Fruit fly (Drosophila melanogaster): Measurements from ENCODE around the gene CG2680.

CG2680 gene

DNA sequence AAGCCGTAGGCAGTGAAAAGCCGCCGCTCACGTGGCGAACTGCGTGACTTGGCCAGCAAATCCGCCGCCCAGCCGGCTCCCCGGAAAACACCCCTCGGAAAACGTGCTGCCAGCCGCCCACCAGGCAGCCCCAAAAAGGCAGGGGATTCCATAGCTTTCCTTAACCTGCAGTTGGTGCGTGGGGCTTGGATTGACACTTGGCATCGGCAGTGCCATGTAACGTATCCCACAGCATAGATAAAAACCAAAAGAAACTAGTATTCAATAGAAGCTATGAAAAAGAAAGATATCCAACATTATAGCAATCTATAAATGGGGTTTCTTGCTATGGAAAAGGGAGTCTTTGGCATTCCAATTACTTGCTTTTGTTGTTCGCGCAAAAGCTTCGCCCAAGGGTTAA, 22.2 kb downstream of the CG2680 start (continued):
- TF ChIP-seq grau (tag; optimal IDR thresholded peaks at IDR 0.05) (peak; percentile 6), inv (GFP tag; IDR thresholded peaks at IDR 0.05; ENCODE audit: partially characterized antibody) (no peak), Scr (GFP tag; IDR thresholded peaks at IDR 0.05; ENCODE audit: partially characterized antibody) (no peak), CG10543 (GFP tag; optimal IDR thresholded peaks at IDR 0.05) (peak; percentile 8), CG7839 (tag; optimal IDR thresholded peaks at IDR 0.05) (peak; percentile 4), B-H2 (GFP tag; optimal IDR thresholded peaks at IDR 0.05) (no peak), yki (optimal IDR thresholded peaks at IDR 0.05) (no peak), tx (GFP tag; optimal IDR thresholded peaks at IDR 0.05) (no peak), CG7357 (GFP tag; IDR thresholded peaks at IDR 0.05) (no peak), Hmx (GFP tag; optimal IDR thresholded peaks at IDR 0.05) (no peak), CG12942 (GFP tag; optimal IDR thresholded peaks at IDR 0.05) (no peak), CG8388 (GFP tag; optimal IDR thresholded peaks at IDR 0.05) (no peak), CG18599 (GFP tag; optimal IDR thresholded peaks at IDR 0.05) (peak; percentile 61), row (GFP tag; IDR thresholded peaks at IDR 0.05) (peak; percentile 65), cas (GFP tag; IDR thresholded peaks at IDR 0.05) (no peak), CG13894 (tag; optimal IDR thresholded peaks at IDR 0.05) (peak; percentile 9), Nf-YA (GFP tag; IDR thresholded peaks at IDR 0.05) (no peak), Med (GFP tag) (peak; percentile 69), sens (GFP tag) (peak; percentile 52), CG3838 (GFP tag; optimal IDR thresholded peaks at IDR 0.05) (no peak), CG32532 (GFP tag; IDR thresholded peaks at IDR 0.05) (no peak), Gsc (GFP tag; IDR thresholded peaks at IDR 0.05) (no peak), CG3726 (GFP tag; IDR thresholded peaks at IDR 0.05) (no peak)

DNA sequence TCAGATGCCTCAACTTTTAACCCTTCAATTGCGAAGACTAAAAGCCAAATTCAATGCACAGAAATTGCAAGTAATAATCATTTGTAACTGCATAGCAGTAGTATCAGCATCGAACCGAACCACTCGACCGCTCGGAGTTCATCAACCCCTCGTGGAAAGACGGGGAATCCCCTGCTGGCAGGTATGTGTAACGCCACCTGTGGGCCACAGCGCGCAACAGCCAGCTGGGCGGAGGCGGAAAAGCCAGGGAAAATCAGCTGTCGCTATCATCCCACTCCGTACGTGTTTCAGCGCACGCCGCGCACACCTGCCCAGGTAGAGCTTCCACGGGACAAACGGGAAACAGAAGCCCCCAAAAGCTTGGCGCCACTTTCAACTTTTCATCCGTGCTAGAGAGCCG, 22.8 kb downstream of the CG2680 start:
- peak; percentile 9 for TF ChIP-seq CG10979 (tag; optimal IDR thresholded peaks at IDR 0.05)
- no peak for TF ChIP-seq CG15269 (tag; optimal IDR thresholded peaks at IDR 0.05)
- TF ChIP-seq CTCF (GFP tag; optimal IDR thresholded peaks at IDR 0.05), result peak; percentile 89

DNA sequence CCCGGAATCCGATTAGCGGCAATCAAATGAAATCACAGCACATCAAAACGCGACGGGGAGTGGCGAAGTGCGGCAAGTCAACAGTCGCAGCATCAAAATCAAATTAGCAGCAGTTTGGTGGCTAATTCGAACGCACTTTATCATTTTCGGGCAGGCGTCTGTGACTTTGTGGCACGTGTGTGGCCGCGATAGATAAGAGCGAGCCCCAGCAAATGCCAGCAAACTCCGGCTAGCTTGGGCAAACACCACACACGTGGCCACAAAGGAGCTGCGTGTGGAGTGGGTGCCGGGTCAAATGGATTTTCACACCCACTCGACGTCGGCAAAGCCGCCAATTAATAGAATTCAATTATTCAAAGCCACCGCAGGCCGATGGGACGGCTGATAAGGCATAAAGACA, 23.3 kb downstream of the CG2680 start:
- peak; percentile 93 for TF ChIP-seq Hey (tag; optimal IDR thresholded peaks at IDR 0.05)
- TF ChIP-seq Atf3 (GFP tag; optimal IDR thresholded peaks at IDR 0.05), result no peak
- TF ChIP-seq nerfin-1 (tag; optimal IDR thresholded peaks at IDR 0.05), result peak; percentile 43
- TF ChIP-seq oc (tag; optimal IDR thresholded peaks at IDR 0.05), result peak; percentile 61
- TF ChIP-seq CG17328 (GFP tag; IDR thresholded peaks at IDR 0.05), result no peak
- TF ChIP-seq CG11093 (GFP tag; IDR thresholded peaks at IDR 0.05), result no peak
- TF ChIP-seq jing (GFP tag; optimal IDR thresholded peaks at IDR 0.05), result no peak
- no peak for TF ChIP-seq danr (GFP tag; IDR thresholded peaks at IDR 0.05)
- no peak for TF ChIP-seq CG10543 (GFP tag; optimal IDR thresholded peaks at IDR 0.05)
- TF ChIP-seq CG3281 (GFP tag; optimal IDR thresholded peaks at IDR 0.05), result no peak
- TF ChIP-seq bbx (GFP tag; IDR thresholded peaks at IDR 0.05; ENCODE audit: partially characterized antibody), result no peak
- no peak for TF ChIP-seq CG31365 (tag; optimal IDR thresholded peaks at IDR 0.05)
- no peak for TF ChIP-seq CG16779 (GFP tag; IDR thresholded peaks at IDR 0.05)
- TF ChIP-seq CG14710 (tag; optimal IDR thresholded peaks at IDR 0.05), result no peak

DNA sequence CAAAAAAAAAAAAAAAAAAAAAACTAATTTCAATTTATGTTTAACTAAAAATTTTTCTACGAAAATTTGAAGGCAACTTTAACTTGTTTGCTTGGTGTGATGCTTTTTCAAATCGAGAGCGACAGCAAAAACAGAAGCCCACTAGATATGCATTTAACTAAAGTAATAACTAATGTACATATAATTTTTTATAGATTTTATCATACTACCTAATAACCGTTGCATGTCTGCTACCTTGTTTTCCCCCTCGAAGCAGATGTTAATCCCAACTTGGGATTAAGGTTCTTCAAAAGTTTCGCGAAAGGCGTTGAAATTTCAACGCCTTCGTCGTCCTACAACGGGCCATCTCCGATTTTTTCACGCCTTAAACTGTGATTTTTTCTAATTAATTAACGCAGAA, 24.4 kb downstream of the CG2680 start, which contains the start of gene CG2652:
CG2652 (minus strand) TSS at position 101 of the 400 bp plus-strand sequence.
- TF ChIP-seq nom (GFP tag; optimal IDR thresholded peaks at IDR 0.05) (no peak), bigmax (GFP tag; optimal IDR thresholded peaks at IDR 0.05) (no peak), CG14667 (GFP tag; IDR thresholded peaks at IDR 0.05) (no peak), CG7372 (GFP tag; IDR thresholded peaks at IDR 0.05) (no peak), ab (GFP tag; optimal IDR thresholded peaks at IDR 0.05) (no peak), Aef1 (GFP tag; IDR thresholded peaks at IDR 0.05) (no peak), CG17328 (GFP tag; IDR thresholded peaks at IDR 0.05) (no peak), sqz (GFP tag; optimal IDR thresholded peaks at IDR 0.05) (no peak), run (tag; optimal IDR thresholded peaks at IDR 0.05) (no peak), E2f1 (GFP tag; IDR thresholded peaks at IDR 0.05) (no peak), jumu (GFP tag; optimal IDR thresholded peaks at IDR 0.05) (no peak), CG11456 (GFP tag; IDR thresholded peaks at IDR 0.05) (no peak), CG7745 (tag; optimal IDR thresholded peaks at IDR 0.05) (no peak), Bdp1 (GFP tag; optimal IDR thresholded peaks at IDR 0.05) (no peak)

Measured in whole organism, embryonic.